Worm (Caenorhabditis elegans) whole organism, L4 larva: ENCODE measurements around the gene clu-1.

Experiments used
- Y48G9A.11 ChIP-seq: fragments of 200-800 bp; sonication (Bioruptor generic); IDR thresholded peaks from 2 replicates; pipeline ENCODE4 v1.3.6; 2022; ENCODE audit warnings: missing genetic modification reagents, missing genetic modification characterization, missing compliant biosample characterization
- Y75B8A.6 ChIP-seq: fragments of 200-800 bp; sonication (Bioruptor generic); IDR thresholded peaks from 2 replicates; pipeline ENCODE4 v1.3.6; 2022; ENCODE audit warnings: missing genetic modification reagents, missing genetic modification characterization, missing compliant biosample characterization
- ZK546.5 ChIP-seq, 2 experiments: sonication (generic microtip); optimal IDR thresholded peaks; 2 replicates each; lab custom pipeline; 2017; ENCODE audit warnings: missing biosample characterization in 2 of 2, missing genetic modification characterization in 2 of 2
- egl-27 ChIP-seq: sonication (generic microtip); optimal IDR thresholded peaks from 3 replicates; lab custom pipeline; 2017; ENCODE audit warnings: missing biosample characterization, missing genetic modification reagents, missing genetic modification characterization
- fos-1 ChIP-seq: fragments of 150-350 bp; optimal IDR thresholded peaks from 2 replicates; lab custom pipeline; 2014; ENCODE audit warnings: missing biosample characterization, missing genetic modification characterization
- gei-8 ChIP-seq: fragments of 200-800 bp; sonication (Bioruptor generic); optimal IDR thresholded peaks from 2 replicates; lab custom pipeline; 2018; ENCODE audit warnings: mild to moderate bottlenecking, missing genetic modification characterization, missing compliant biosample characterization
- hlh-11 ChIP-seq: fragments of 200-800 bp; sonication (Bioruptor generic); optimal IDR thresholded peaks from 2 replicates; lab custom pipeline; 2018; ENCODE audit warnings: mild to moderate bottlenecking, missing genetic modification characterization, missing compliant biosample characterization
- lim-7 ChIP-seq: fragments of 200-800 bp; sonication (Bioruptor generic); IDR thresholded peaks from 2 replicates; pipeline ENCODE4 v1.3.6; 2022; ENCODE audit warnings: missing genetic modification characterization, missing compliant biosample characterization
- lin-1 ChIP-seq: fragments of 200-800 bp; sonication (Bioruptor generic); IDR thresholded peaks from 2 replicates; pipeline ENCODE4 v1.3.6; 2022; ENCODE audit warnings: missing genetic modification reagents, missing genetic modification characterization, missing compliant biosample characterization
- lin-29 ChIP-seq: fragments of 200-800 bp; sonication (Bioruptor generic); IDR thresholded peaks from 2 replicates; pipeline ENCODE4 v1.3.6; 2022; ENCODE audit warnings: missing genetic modification reagents, missing genetic modification characterization, missing compliant biosample characterization
- mep-1 ChIP-seq: fragments of 150-350 bp; sonication (generic microtip); optimal IDR thresholded peaks from 3 replicates; lab custom pipeline; 2014; ENCODE audit warnings: missing biosample characterization, missing genetic modification characterization
- nhr-28 ChIP-seq: fragments of 150-350 bp; optimal IDR thresholded peaks from 2 replicates; lab custom pipeline; 2014; ENCODE audit warnings: missing biosample characterization, missing genetic modification characterization
- unc-130 ChIP-seq: sonication (generic microtip); optimal IDR thresholded peaks from 2 replicates; lab custom pipeline; 2016; ENCODE audit warnings: missing genetic modification reagents, missing genetic modification characterization, missing compliant biosample characterization

DNA sequence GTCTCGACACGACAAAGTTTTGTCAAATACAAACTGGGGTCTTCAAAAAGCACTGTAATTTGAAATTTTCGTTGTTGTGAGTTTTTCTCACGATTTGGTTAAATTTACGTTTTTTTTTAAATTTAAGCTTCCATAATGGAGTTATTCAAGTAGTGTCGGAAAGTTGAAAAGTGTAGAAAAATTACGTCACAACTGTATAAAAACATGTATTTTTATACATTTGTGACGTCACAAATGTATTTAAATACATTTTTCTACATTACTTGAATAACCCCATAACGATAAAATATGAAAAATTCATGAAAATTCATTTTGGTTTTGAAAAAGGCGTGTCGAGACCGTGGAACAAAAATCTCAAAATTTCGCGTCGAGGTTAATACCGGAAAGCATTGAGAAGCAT, 23.8 kb downstream of the clu-1 start:
- TF ChIP-seq lim-7 (GFP tag; lab: Robert Waterston, UW) (no peak), hlh-11 (tag; lab: Kevin White, UChicago) (no peak), lin-29 (GFP tag; lab: Robert Waterston, UW) (no peak), nhr-28 (tag; lab: Kevin White, UChicago) (no peak), Y75B8A.6 (GFP tag; lab: Robert Waterston, UW) (no peak), lin-1 (no peak), unc-130 (GFP tag; lab: Kevin White, UChicago) (no peak), gei-8 (GFP tag; lab: Kevin White, UChicago) (no peak), fos-1 (tag; lab: Kevin White, UChicago) (no peak), egl-27 (tag; lab: Kevin White, UChicago) (no peak), mep-1 (tag; lab: Kevin White, UChicago) (no peak), Y48G9A.11 (GFP tag; lab: Robert Waterston, UW) (no peak), ZK546.5 (tag; optimal IDR thresholded peaks at IDR 0.05; lab: Kevin White, UChicago) (no peak)
